Worm (Caenorhabditis elegans) whole organism, early embryonic: Measurements from ENCODE around the gene xpc-1.

Experiments
- ama-1 ChIP-seq: fragments of 150-350 bp; optimal IDR thresholded peaks from 2 replicates; lab custom pipeline; 2014
- flt-1 ChIP-seq: fragments of 200-800 bp; sonication (Bioruptor generic); IDR thresholded peaks from 2 replicates; pipeline ENCODE4 v1.3.6; 2022; ENCODE audit warnings: missing genetic modification characterization, missing compliant biosample characterization
- hmbx-1 ChIP-seq: sonication (generic microtip); optimal IDR thresholded peaks from 2 replicates; lab custom pipeline; 2016; ENCODE audit warnings: mild to moderate bottlenecking, missing genetic modification characterization, missing compliant biosample characterization
- scrt-1 ChIP-seq: fragments of 200-800 bp; sonication (Bioruptor generic); IDR thresholded peaks from 2 replicates; pipeline ENCODE4 v1.3.6; 2022; ENCODE audit warnings: missing genetic modification characterization, missing compliant biosample characterization
- tbx-37 ChIP-seq: fragments of 200-800 bp; sonication (Bioruptor generic); conservative IDR thresholded peaks from 2 replicates; pipeline ENCODE4 v1.3.6; 2022; ENCODE audit warnings: missing genetic modification reagents, missing genetic modification characterization, missing compliant biosample characterization

DNA sequence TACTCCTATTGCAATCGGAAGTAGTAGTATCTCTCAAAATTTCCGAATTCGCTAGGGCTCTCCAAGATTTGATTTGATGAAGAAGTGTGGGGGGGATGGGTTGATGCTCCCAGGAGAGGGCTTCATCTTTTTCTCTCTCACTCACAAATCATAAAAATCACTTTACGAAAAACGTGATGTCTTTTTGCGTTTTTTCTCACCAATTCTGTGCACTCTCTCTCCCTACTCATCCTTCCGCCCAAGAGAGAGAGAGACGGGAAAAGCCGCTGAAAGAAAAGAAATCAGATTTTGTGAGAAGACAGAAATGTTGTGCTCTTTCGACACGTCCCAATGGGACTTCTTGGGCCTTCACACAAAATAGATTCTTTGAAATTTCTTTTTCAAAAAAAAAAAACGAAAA is 60.7 kb downstream of the xpc-1 start:
- TF ChIP-seq ama-1 (lab: Kevin White, UChicago) (no peak), hmbx-1 (tag; lab: Kevin White, UChicago) (no peak), flt-1 (GFP tag; lab: Robert Waterston, UW) (no peak), tbx-37 (GFP tag; lab: Robert Waterston, UW) (no peak), scrt-1 (GFP tag; lab: Robert Waterston, UW) (no peak)
